Worm (Caenorhabditis elegans) whole organism, L3 larva: ENCODE results near the gene srg-42.

Experiments
- egl-27 ChIP-seq: sonication (generic microtip); optimal IDR thresholded peaks from 4 replicates; lab custom pipeline; 2017; ENCODE audit warnings: missing biosample characterization, missing genetic modification reagents, missing genetic modification characterization
- elt-3 ChIP-seq, 3 experiments: fragments of 150-350 bp in 1 of 3; sonication (generic microtip) in 2 of 3; optimal IDR thresholded peaks; 2 replicates in 2 of 3; 4 replicates in 1 of 3; lab custom pipeline; 2014 to 2017; ENCODE audit warnings: missing biosample characterization in 3 of 3, missing genetic modification characterization in 3 of 3
- fkh-10 ChIP-seq: sonication (generic microtip); optimal IDR thresholded peaks from 2 replicates; lab custom pipeline; 2017; ENCODE audit warnings: missing biosample characterization, missing genetic modification reagents, missing genetic modification characterization
- mdl-1 ChIP-seq: fragments of 150-350 bp; optimal IDR thresholded peaks from 2 replicates; lab custom pipeline; 2014; ENCODE audit warnings: missing biosample characterization, missing genetic modification characterization
- nhr-237 ChIP-seq: fragments of 150-350 bp; optimal IDR thresholded peaks from 2 replicates; lab custom pipeline; 2014; ENCODE audit warnings: missing biosample characterization, missing genetic modification characterization
- pha-4 ChIP-seq: fragments of 150-350 bp; optimal IDR thresholded peaks from 2 replicates; lab custom pipeline; 2014; ENCODE audit warnings: missing biosample characterization, missing genetic modification reagents, missing genetic modification characterization
- snpc-4 ChIP-seq: fragments of 150-350 bp; optimal IDR thresholded peaks from 2 replicates; lab custom pipeline; 2014; ENCODE audit warnings: missing biosample characterization, missing genetic modification characterization
- ztf-4 ChIP-seq: fragments of 150-350 bp; optimal IDR thresholded peaks from 2 replicates; lab custom pipeline; 2014; ENCODE audit warnings: missing biosample characterization, missing genetic modification characterization

- TF ChIP-seq snpc-4 (tag; lab: Kevin White, UChicago) (no peak), fkh-10 (no peak), nhr-237 (tag; lab: Kevin White, UChicago) (no peak), pha-4 (tag; lab: Kevin White, UChicago) (no peak), elt-3 (tag; optimal IDR thresholded peaks at IDR 0.05; lab: Kevin White, UChicago) (no peak), ztf-4 (no peak), egl-27 (tag; lab: Kevin White, UChicago) (no peak), mdl-1 (tag; lab: Kevin White, UChicago) (no peak)
Observed at ce11 chrV:11204452-11204851, 46.6 kb upstream of the srg-42 start.
